Worm (Caenorhabditis elegans) whole organism, late embryonic: ENCODE results near the gene taf-9.
A peak's percentile ranks its signal among the peaks of the same experiment; 100 is the strongest.

Experiments
- C08G9.2 ChIP-seq: sonication (generic microtip); optimal IDR thresholded peaks from 2 replicates; lab custom pipeline; 2016; ENCODE audit warnings: mild to moderate bottlenecking, missing genetic modification characterization, moderate library complexity, missing compliant biosample characterization
- F13H6.1 ChIP-seq: sonication (generic microtip); optimal IDR thresholded peaks from 2 replicates; lab custom pipeline; 2016; ENCODE audit warnings: missing genetic modification characterization, missing compliant biosample characterization
- K09A11.1 ChIP-seq: sonication (generic microtip); optimal IDR thresholded peaks from 2 replicates; lab custom pipeline; 2017; ENCODE audit warnings: antibody characterized with exemption, mild to moderate bottlenecking, missing genetic modification characterization, missing compliant biosample characterization; ENCODE audit not compliant: insufficient read depth
- Y22D7AL.16 ChIP-seq: sonication (generic microtip); optimal IDR thresholded peaks from 2 replicates; lab custom pipeline; 2016; ENCODE audit warnings: missing genetic modification characterization, missing compliant biosample characterization
- ahr-1 ChIP-seq: sonication (generic microtip); optimal IDR thresholded peaks from 2 replicates; lab custom pipeline; 2016; ENCODE audit warnings: missing genetic modification characterization, missing compliant biosample characterization
- ceh-14 ChIP-seq: sonication (generic microtip); optimal IDR thresholded peaks from 2 replicates; lab custom pipeline; 2016; ENCODE audit warnings: missing genotype, missing genetic modification characterization, missing compliant biosample characterization
- ceh-18 ChIP-seq: sonication (generic microtip); optimal IDR thresholded peaks from 2 replicates; lab custom pipeline; 2016; ENCODE audit warnings: missing genetic modification characterization, missing compliant biosample characterization
- ceh-30 ChIP-seq: fragments of 150-350 bp; optimal IDR thresholded peaks from 2 replicates; lab custom pipeline; 2014; ENCODE audit warnings: missing biosample characterization, missing genetic modification characterization
- ceh-34 ChIP-seq: sonication (generic microtip); optimal IDR thresholded peaks from 2 replicates; lab custom pipeline; 2016; ENCODE audit warnings: mild to moderate bottlenecking, missing genetic modification characterization, missing compliant biosample characterization
- ceh-45 ChIP-seq: fragments of 200-800 bp; sonication (Bioruptor generic); IDR thresholded peaks from 2 replicates; pipeline ENCODE4 v1.3.6; 2022; ENCODE audit warnings: missing genetic modification reagents, missing genetic modification characterization, missing compliant biosample characterization
- ceh-48 ChIP-seq: sonication (generic microtip); optimal IDR thresholded peaks from 2 replicates; lab custom pipeline; 2016; ENCODE audit warnings: missing genetic modification characterization, inconsistent platforms, missing compliant biosample characterization
- dve-1 ChIP-seq: sonication (generic microtip); optimal IDR thresholded peaks from 2 replicates; lab custom pipeline; 2017; ENCODE audit warnings: antibody characterized with exemption, mild to moderate bottlenecking, missing genetic modification characterization, missing compliant biosample characterization
- elt-2 ChIP-seq: sonication (generic microtip); optimal IDR thresholded peaks from 2 replicates; lab custom pipeline; 2016; ENCODE audit warnings: missing genetic modification reagents, missing genetic modification characterization, missing compliant biosample characterization
- elt-4 ChIP-seq: sonication (generic microtip); optimal IDR thresholded peaks from 2 replicates; lab custom pipeline; 2016; ENCODE audit warnings: missing genetic modification characterization, missing compliant biosample characterization
- ets-4 ChIP-seq: sonication (generic microtip); optimal IDR thresholded peaks from 2 replicates; lab custom pipeline; 2016; ENCODE audit warnings: missing genetic modification characterization, missing compliant biosample characterization
- fax-1 ChIP-seq: sonication (generic microtip); optimal IDR thresholded peaks from 2 replicates; lab custom pipeline; 2016; ENCODE audit warnings: missing genotype, missing genetic modification characterization, missing compliant biosample characterization
- gmeb-2 ChIP-seq: sonication (generic microtip); optimal IDR thresholded peaks from 2 replicates; lab custom pipeline; 2016; ENCODE audit warnings: missing genetic modification characterization, inconsistent platforms, missing compliant biosample characterization
- hlh-15 ChIP-seq: sonication (generic microtip); optimal IDR thresholded peaks from 2 replicates; lab custom pipeline; 2016; ENCODE audit warnings: missing genetic modification characterization, missing compliant biosample characterization
- hlh-6 ChIP-seq: sonication (generic microtip); optimal IDR thresholded peaks from 2 replicates; lab custom pipeline; 2016; ENCODE audit warnings: missing genotype, missing genetic modification characterization, missing compliant biosample characterization
- lim-6 ChIP-seq: sonication (generic microtip); optimal IDR thresholded peaks from 2 replicates; lab custom pipeline; 2016; ENCODE audit warnings: missing genetic modification characterization, missing compliant biosample characterization
- lin-11 ChIP-seq: fragments of 200-800 bp; sonication (Bioruptor generic); optimal IDR thresholded peaks from 2 replicates; lab custom pipeline; 2018; ENCODE audit warnings: mild to moderate bottlenecking, missing genetic modification characterization, missing compliant biosample characterization
- mec-3 ChIP-seq: sonication (generic microtip); optimal IDR thresholded peaks from 2 replicates; lab custom pipeline; 2016; ENCODE audit warnings: borderline replicate concordance, missing genetic modification characterization, missing compliant biosample characterization
- nhr-11 ChIP-seq: fragments of 150-350 bp; optimal IDR thresholded peaks from 2 replicates; lab custom pipeline; 2014; ENCODE audit warnings: missing biosample characterization, missing genetic modification characterization
- pha-4 ChIP-seq: fragments of 150-350 bp; optimal IDR thresholded peaks from 2 replicates; lab custom pipeline; 2018; ENCODE audit warnings: missing biosample characterization, missing genetic modification reagents, missing genetic modification characterization
- pqm-1 ChIP-seq: sonication (generic microtip); optimal IDR thresholded peaks from 2 replicates; lab custom pipeline; 2016; ENCODE audit warnings: missing genetic modification characterization, missing compliant biosample characterization
- pros-1 ChIP-seq: fragments of 150-350 bp; optimal IDR thresholded peaks from 2 replicates; lab custom pipeline; 2014; ENCODE audit warnings: missing biosample characterization, missing genetic modification reagents, missing genetic modification characterization
- sdc-2 ChIP-seq: sonication (generic microtip); optimal IDR thresholded peaks from 2 replicates; lab custom pipeline; 2016; ENCODE audit warnings: missing genotype, missing genetic modification characterization, missing compliant biosample characterization
- sox-2 ChIP-seq: fragments of 200-800 bp; sonication (Bioruptor generic); IDR thresholded peaks from 2 replicates; pipeline ENCODE4 v1.3.6; 2022; ENCODE audit warnings: missing genetic modification reagents, missing genetic modification characterization, missing compliant biosample characterization
- sox-4 ChIP-seq: sonication (generic microtip); optimal IDR thresholded peaks from 2 replicates; lab custom pipeline; 2017; ENCODE audit warnings: mild to moderate bottlenecking, missing genetic modification characterization, inconsistent platforms, missing compliant biosample characterization
- syd-9 ChIP-seq: sonication (generic microtip); optimal IDR thresholded peaks from 2 replicates; lab custom pipeline; 2016; ENCODE audit warnings: mild to moderate bottlenecking, missing genetic modification characterization, moderate library complexity, missing compliant biosample characterization
- tbx-2 ChIP-seq: sonication (generic microtip); optimal IDR thresholded peaks from 2 replicates; lab custom pipeline; 2016; ENCODE audit warnings: missing genetic modification characterization, missing compliant biosample characterization
- ttx-3 ChIP-seq: sonication (generic microtip); optimal IDR thresholded peaks from 2 replicates; lab custom pipeline; 2016; ENCODE audit warnings: missing genetic modification reagents, missing genetic modification characterization, missing compliant biosample characterization
- unc-3 ChIP-seq, 2 experiments: fragments of 200-800 bp in 1 of 2; sonication (Bioruptor generic) in 1 of 2; sonication (generic microtip) in 1 of 2; conservative IDR thresholded peaks in 1 of 2; optimal IDR thresholded peaks in 1 of 2; 2 replicates each; pipeline versions ENCODE4 v1.3.6 to Lab custom; 2016 to 2022; ENCODE audit warnings: missing compliant biosample characterization in 2 of 2, missing genetic modification characterization in 2 of 2, missing genetic modification reagents in 1 of 2
- unc-55 ChIP-seq: sonication (generic microtip); optimal IDR thresholded peaks from 2 replicates; lab custom pipeline; 2017; ENCODE audit warnings: missing biosample characterization, missing genetic modification reagents, missing genetic modification characterization
- ztf-16 ChIP-seq: sonication (generic microtip); optimal IDR thresholded peaks from 2 replicates; lab custom pipeline; 2017; ENCODE audit warnings: missing genetic modification characterization, missing compliant biosample characterization

The taf-9 gene

DNA sequence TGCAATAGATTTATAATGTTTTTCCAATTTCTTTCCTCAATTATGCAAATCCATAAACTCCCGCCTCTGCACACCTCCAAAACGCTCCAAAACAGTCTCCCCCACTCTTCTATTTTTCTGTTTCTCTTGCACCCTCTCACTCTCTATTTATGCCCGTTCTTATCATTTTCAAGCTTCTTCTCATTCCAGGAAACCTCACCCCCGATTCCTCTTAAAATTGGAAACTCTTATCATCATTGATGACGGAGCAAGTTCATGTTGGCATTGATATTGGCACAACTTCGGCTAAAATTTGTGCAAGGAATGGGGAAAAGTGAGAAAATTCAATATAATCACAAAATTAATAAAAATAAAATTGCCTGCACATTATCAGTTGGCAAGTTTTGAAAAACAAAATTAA lies 16.2 kb upstream of the taf-9 start, which contains the start of gene shpk-1:
Gene shpk-1, plus strand, starts transcription at position 188 of the 400 bp plus-strand sequence.
- TF ChIP-seq pha-4 (tag; lab: Kevin White, UChicago): no peak
- TF ChIP-seq ceh-14 (tag; lab: Kevin White, UChicago): no peak
- no peak for TF ChIP-seq ttx-3 (tag; lab: Kevin White, UChicago)
- TF ChIP-seq ets-4 (tag; lab: Kevin White, UChicago): no peak
- TF ChIP-seq pqm-1: peak; percentile 73
- TF ChIP-seq elt-2 (tag; lab: Kevin White, UChicago): peak; percentile 50
- TF ChIP-seq, all 69 proteins: peak for 2

DNA sequence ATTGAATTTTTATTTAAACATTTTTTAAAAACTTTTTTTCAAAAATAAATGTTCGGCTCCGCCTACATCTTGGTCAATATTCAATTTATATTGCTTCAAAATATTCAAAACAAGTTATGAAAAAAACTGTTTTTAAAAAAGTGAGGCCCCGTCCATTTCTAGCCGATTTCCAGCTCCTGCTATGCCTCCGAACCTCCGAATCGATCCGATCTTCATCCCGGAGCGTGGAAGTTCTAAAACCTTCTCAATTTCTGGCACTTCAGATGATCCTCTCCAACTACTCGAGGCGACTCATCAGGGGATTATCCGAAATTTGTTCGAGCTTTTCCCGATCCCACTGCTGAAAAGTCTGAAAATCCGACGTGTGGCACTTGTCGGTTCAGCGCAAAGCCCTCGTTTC lies 9.9 kb upstream of the taf-9 start:
- no peak for TF ChIP-seq ceh-48 (tag; lab: Kevin White, UChicago)
- TF ChIP-seq hlh-15 (tag; lab: Kevin White, UChicago): no peak
- TF ChIP-seq Y22D7AL.16: no peak
- no peak for TF ChIP-seq ahr-1 (tag; lab: Kevin White, UChicago)
- no peak for TF ChIP-seq fax-1 (tag; lab: Kevin White, UChicago)
- TF ChIP-seq unc-3 (GFP tag; conservative IDR thresholded peaks at IDR 0.05; lab: Robert Waterston, UW): no peak
- no peak for TF ChIP-seq unc-3 (tag; optimal IDR thresholded peaks at IDR 0.05; lab: Kevin White, UChicago)
- no peak for TF ChIP-seq lin-11 (tag; lab: Kevin White, UChicago)
- TF ChIP-seq sox-4 (tag; lab: Kevin White, UChicago): no peak
- TF ChIP-seq pros-1 (tag; lab: Kevin White, UChicago): no peak
- no peak for TF ChIP-seq ets-4 (tag; lab: Kevin White, UChicago)
- no peak for TF ChIP-seq sdc-2
- no peak for TF ChIP-seq gmeb-2 (tag; lab: Kevin White, UChicago)
- TF ChIP-seq nhr-11 (tag; lab: Kevin White, UChicago): no peak
- TF ChIP-seq pha-4 (tag; lab: Kevin White, UChicago): no peak
- no peak for TF ChIP-seq pqm-1
- TF ChIP-seq unc-55 (GFP tag; lab: Kevin White, UChicago): no peak
- TF ChIP-seq lim-6: no peak
- TF ChIP-seq dve-1 (tag; lab: Kevin White, UChicago): no peak
- TF ChIP-seq tbx-2 (tag; lab: Kevin White, UChicago): no peak
- no peak for TF ChIP-seq ceh-45 (GFP tag; lab: Robert Waterston, UW)
- TF ChIP-seq, all 69 proteins: peak for 0

DNA sequence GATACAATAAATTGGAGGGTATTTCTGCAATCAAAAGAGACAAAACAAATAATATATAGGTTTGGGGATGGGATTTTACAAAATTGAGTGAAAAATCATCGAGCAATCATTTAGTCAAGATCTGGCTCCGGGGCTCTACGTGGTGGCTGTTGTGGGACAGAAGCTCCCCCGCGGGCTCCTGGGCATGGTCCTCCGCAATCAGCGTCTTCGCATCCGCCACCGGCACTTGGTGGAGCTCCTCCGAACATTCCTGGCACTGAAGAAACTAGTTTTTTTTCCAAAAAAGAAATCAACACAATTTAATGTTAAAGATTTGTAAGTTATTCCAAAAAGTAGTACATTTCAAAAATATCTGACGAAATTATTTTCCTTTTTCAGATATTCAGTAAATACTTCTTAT lies 9.3 kb upstream of the taf-9 start:
- no peak for TF ChIP-seq F13H6.1 (tag; lab: Kevin White, UChicago)
- no peak for TF ChIP-seq Y22D7AL.16
- no peak for TF ChIP-seq hlh-15 (tag; lab: Kevin White, UChicago)
- no peak for TF ChIP-seq ceh-45 (GFP tag; lab: Robert Waterston, UW)
- no peak for TF ChIP-seq K09A11.1
- no peak for TF ChIP-seq sox-2 (GFP tag; lab: Robert Waterston, UW)
- no peak for TF ChIP-seq ztf-16 (tag; lab: Kevin White, UChicago)
- TF ChIP-seq mec-3 (tag; lab: Kevin White, UChicago): no peak
- TF ChIP-seq syd-9 (tag; lab: Kevin White, UChicago): no peak
- no peak for TF ChIP-seq ceh-30 (tag; lab: Kevin White, UChicago)
- TF ChIP-seq pqm-1: no peak
- no peak for TF ChIP-seq dve-1 (tag; lab: Kevin White, UChicago)
- no peak for TF ChIP-seq pros-1 (tag; lab: Kevin White, UChicago)
- TF ChIP-seq lim-6: no peak
- TF ChIP-seq fax-1 (tag; lab: Kevin White, UChicago): no peak
- no peak for TF ChIP-seq C08G9.2
- TF ChIP-seq ahr-1 (tag; lab: Kevin White, UChicago): no peak

DNA sequence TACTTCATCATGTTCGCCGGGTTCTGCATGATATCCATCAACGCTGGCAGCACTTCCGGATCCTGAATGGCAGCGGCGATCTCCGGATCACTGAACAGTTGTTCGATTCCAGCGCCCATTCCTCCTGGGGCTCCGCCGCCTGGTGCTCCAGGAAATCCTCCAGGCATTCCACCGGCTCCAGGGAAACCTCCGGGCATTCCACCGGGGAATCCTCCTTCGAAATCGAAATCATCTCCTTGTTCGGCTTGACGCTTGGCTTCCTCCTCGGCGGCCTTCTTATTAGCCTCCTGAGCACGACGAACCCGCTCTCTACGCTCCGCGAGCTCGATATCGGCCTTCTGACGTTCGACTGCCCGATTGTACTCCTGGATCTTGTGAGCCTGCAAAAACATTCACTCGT lies 8.5 kb upstream of the taf-9 start:
- TF ChIP-seq elt-4 (tag; lab: Kevin White, UChicago) (peak; percentile 36), ceh-18 (no peak), pha-4 (tag; lab: Kevin White, UChicago) (no peak), Y22D7AL.16 (no peak), ceh-30 (tag; lab: Kevin White, UChicago) (no peak), ceh-34 (tag; lab: Kevin White, UChicago) (no peak), hlh-6 (tag; lab: Kevin White, UChicago) (peak; percentile 0), nhr-11 (tag; lab: Kevin White, UChicago) (no peak), ceh-45 (GFP tag; lab: Robert Waterston, UW) (no peak)
